Fruit fly (Drosophila melanogaster): ENCODE data around the gene Cpr78Cc.
A peak's percentile ranks its signal among the peaks of the same experiment; 100 is the strongest.

- TF ChIP-seq EcR (GFP tag; optimal IDR thresholded peaks at IDR 0.05) (peak in 1 of 2 experiments; percentile 2), psq (optimal IDR thresholded peaks at IDR 0.05) (no peak)
Observed at dm6 chr3L:21251381-21251780, 49.0 kb upstream of the Cpr78Cc start.

All from whole organism.